Fruit fly (Drosophila melanogaster): Measurements from ENCODE around the gene CG46468.

Gene CG46468

DNA sequence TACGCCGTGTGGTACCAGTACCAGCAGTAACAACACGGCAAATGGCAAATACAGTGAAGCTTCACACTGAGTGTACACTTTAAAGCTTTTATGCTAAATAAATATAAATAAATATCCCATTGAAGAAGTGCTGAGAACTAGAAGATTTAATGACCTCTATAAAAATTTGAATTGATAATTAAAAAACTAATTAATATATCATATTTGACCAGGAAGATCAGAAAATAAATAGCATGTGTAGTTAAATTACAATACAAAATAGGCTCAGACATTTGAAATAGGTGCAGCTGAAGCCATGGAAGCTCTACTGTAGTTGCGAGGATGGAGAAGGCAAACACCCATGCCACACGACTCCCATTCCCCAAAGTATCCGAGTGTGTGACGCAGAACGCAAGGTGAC lies 711 bp downstream of the CG46468 start (continued):
- TF ChIP-seq CG8944 (GFP tag; optimal IDR thresholded peaks at IDR 0.05) (no peak), Xrp1 (GFP tag; IDR thresholded peaks at IDR 0.05) (0 out of 2 replicates have a peak, but pooled peaks have one; percentile 29), org-1 (GFP tag; optimal IDR thresholded peaks at IDR 0.05) (no peak), Deaf1 (tag; optimal IDR thresholded peaks at IDR 0.05) (peak; percentile 18), dimm (GFP tag; IDR thresholded peaks at IDR 0.05) (no peak), mam (GFP tag; optimal IDR thresholded peaks at IDR 0.05) (no peak), CG13894 (tag; optimal IDR thresholded peaks at IDR 0.05) (no peak), CG17361 (GFP tag; IDR thresholded peaks at IDR 0.05) (peak; percentile 64), pzg (GFP tag; optimal IDR thresholded peaks at IDR 0.05) (no peak), Dad (GFP tag; optimal IDR thresholded peaks at IDR 0.05) (no peak), lov (optimal IDR thresholded peaks at IDR 0.05) (no peak), lov (GFP tag; IDR thresholded peaks at IDR 0.05) (no peak), CG16813 (GFP tag; IDR thresholded peaks at IDR 0.05; ENCODE audit: partially characterized antibody) (no peak), CG10565 (GFP tag; optimal IDR thresholded peaks at IDR 0.05) (no peak), HLH3B (GFP tag; IDR thresholded peaks at IDR 0.05) (peak; percentile 44; the same call in 1 of the 2 replicates), CG18599 (GFP tag; optimal IDR thresholded peaks at IDR 0.05) (peak; percentile 68), Lhr (GFP tag; optimal IDR thresholded peaks at IDR 0.05) (no peak), CG14860 (GFP tag; IDR thresholded peaks at IDR 0.05; ENCODE audit: partially characterized antibody) (no peak), Chrac-16 (GFP tag; optimal IDR thresholded peaks at IDR 0.05) (no peak), abd-A (tag; optimal IDR thresholded peaks at IDR 0.05) (no peak), grn (GFP tag; optimal IDR thresholded peaks at IDR 0.05) (no peak), dati (GFP tag; IDR thresholded peaks at IDR 0.05) (no peak), CG17612 (GFP tag; IDR thresholded peaks at IDR 0.05) (no peak), Atf-2 (GFP tag; optimal IDR thresholded peaks at IDR 0.05) (no peak), Dbx (GFP tag; IDR thresholded peaks at IDR 0.05) (no peak), Hr3 (GFP tag; optimal IDR thresholded peaks at IDR 0.05) (peak; percentile 30), CG4404 (GFP tag; IDR thresholded peaks at IDR 0.05) (no peak), sr (GFP tag; IDR thresholded peaks at IDR 0.05) (no peak), crc (GFP tag; optimal IDR thresholded peaks at IDR 0.05) (no peak), CG4360 (GFP tag; IDR thresholded peaks at IDR 0.05) (no peak), CG15479 (GFP tag; optimal IDR thresholded peaks at IDR 0.05) (no peak), kay (GFP tag; optimal IDR thresholded peaks at IDR 0.05) (no peak), CG7839 (tag; optimal IDR thresholded peaks at IDR 0.05) (peak; percentile 71), twi (tag; optimal IDR thresholded peaks at IDR 0.05) (no peak), CG31388 (GFP tag; optimal IDR thresholded peaks at IDR 0.05) (no peak), fd64A (GFP tag; optimal IDR thresholded peaks at IDR 0.05) (no peak), ftz-f1 (GFP tag; optimal IDR thresholded peaks at IDR 0.05) (no peak), CkIIα-i1 (GFP tag; IDR thresholded peaks at IDR 0.05) (no peak), hth (optimal IDR thresholded peaks at IDR 0.05) (no peak), Dek (tag; optimal IDR thresholded peaks at IDR 0.05) (peak; percentile 46), inv (GFP tag; IDR thresholded peaks at IDR 0.05; ENCODE audit: partially characterized antibody) (no peak), CG18619 (GFP tag; optimal IDR thresholded peaks at IDR 0.05) (peak; percentile 32), CG7963 (GFP tag; IDR thresholded peaks at IDR 0.05; ENCODE audit: partially characterized antibody) (no peak), jing (GFP tag; optimal IDR thresholded peaks at IDR 0.05) (no peak), ash1 (GFP tag; optimal IDR thresholded peaks at IDR 0.05) (no peak), phol (tag; optimal IDR thresholded peaks at IDR 0.05) (peak; percentile 59), CG14965 (GFP tag; optimal IDR thresholded peaks at IDR 0.05; ENCODE audit: borderline replicate concordance) (no peak), CG5245 (GFP tag; optimal IDR thresholded peaks at IDR 0.05) (no peak), CHES-1-like (GFP tag; optimal IDR thresholded peaks at IDR 0.05) (no peak), CG17359 (tag; optimal IDR thresholded peaks at IDR 0.05) (peak; percentile 53), Nf-YA (GFP tag; IDR thresholded peaks at IDR 0.05) (peak; percentile 38; the same call in 1 of the 2 replicates), bowl (GFP tag; IDR thresholded peaks at IDR 0.05) (no peak)
